Worm (Caenorhabditis elegans): Measurements from ENCODE around the gene F42A10.7.

ce11 chrIII:6207046-6207445 is 28.6 kb upstream of the F42A10.7 start:
- no peak for TF ChIP-seq pha-4 (GFP tag; IDR thresholded peaks at IDR 0.05)
- no peak for TF ChIP-seq pha-4 (tag; optimal IDR thresholded peaks at IDR 0.05)
- TF ChIP-seq jun-1 (tag; optimal IDR thresholded peaks at IDR 0.05), result no peak
- TF ChIP-seq hif-1 (tag; optimal IDR thresholded peaks at IDR 0.05), result no peak
- no peak for TF ChIP-seq snpc-4 (tag; optimal IDR thresholded peaks at IDR 0.05)
- no peak for TF ChIP-seq unc-62 (GFP tag; optimal IDR thresholded peaks at IDR 0.05 in 1 of 2)
- TF ChIP-seq unc-62 (tag; optimal IDR thresholded peaks at IDR 0.05), result no peak
- TF ChIP-seq egl-43 (GFP tag; IDR thresholded peaks at IDR 0.05), result no peak
- no peak for TF ChIP-seq dmd-6 (GFP tag; IDR thresholded peaks at IDR 0.05)
